Worm (Caenorhabditis elegans): ENCODE results near the gene abu-15.

DNA sequence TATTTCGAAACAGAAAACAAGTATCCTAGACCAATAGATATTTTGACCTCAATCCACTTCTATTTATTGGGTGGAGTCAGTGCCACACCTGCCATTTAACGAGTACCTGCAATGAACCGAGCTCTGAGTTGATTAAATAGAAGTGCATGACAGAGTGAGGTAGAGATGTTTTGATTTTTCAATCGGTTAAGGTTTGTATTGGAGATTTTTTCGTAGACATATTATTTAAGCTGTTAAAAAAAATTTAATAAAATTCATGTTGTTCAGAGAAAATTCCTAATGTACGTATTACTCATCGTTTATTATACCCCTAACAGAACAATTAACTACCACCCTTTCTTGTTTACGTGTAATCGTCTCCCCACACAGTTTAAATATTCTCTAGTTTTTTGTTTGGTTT is 2.9 kb upstream of the abu-15 start, which contains the start of gene srx-38:
- TF ChIP-seq pqm-1 (tag; optimal IDR thresholded peaks at IDR 0.05) (no peak), unc-3 (GFP tag; conservative IDR thresholded peaks at IDR 0.05) (no peak), unc-3 (tag; optimal IDR thresholded peaks at IDR 0.05) (no peak), ama-1 (optimal IDR thresholded peaks at IDR 0.05) (no peak), lin-11 (tag; optimal IDR thresholded peaks at IDR 0.05) (no peak), Y22D7AL.16 (tag; optimal IDR thresholded peaks at IDR 0.05) (no peak), madf-2 (tag; optimal IDR thresholded peaks at IDR 0.05) (no peak), rnt-1 (tag; optimal IDR thresholded peaks at IDR 0.05) (no peak), fkh-6 (tag; optimal IDR thresholded peaks at IDR 0.05) (no peak), pha-4 (tag; optimal IDR thresholded peaks at IDR 0.05) (no peak), dmd-4 (tag; optimal IDR thresholded peaks at IDR 0.05; ENCODE audit: borderline replicate concordance) (no peak), dve-1 (tag; optimal IDR thresholded peaks at IDR 0.05) (no peak)
